Worm (Caenorhabditis elegans): ENCODE data around the gene Y56A3A.31.

Gene Y56A3A.31

ce11 chrIII:11974414-11974813, at the start of gene Y56A3A.31:
Y56A3A.31 (plus strand) TSS chrIII:11974477.
- TF ChIP-seq unc-62 (GFP tag; optimal IDR thresholded peaks at IDR 0.05): no peak

- TF ChIP-seq unc-62 (GFP tag; optimal IDR thresholded peaks at IDR 0.05): no peak
Measured at ce11 chrIII:11930899-11931298, 43.4 kb upstream of the Y56A3A.31 start.

- TF ChIP-seq unc-62 (GFP tag; optimal IDR thresholded peaks at IDR 0.05): no peak
Measured at ce11 chrIII:11931960-11932359, 42.3 kb upstream of the Y56A3A.31 start.

ce11 chrIII:11933539-11933938, 40.7 kb upstream of the Y56A3A.31 start, which contains the start of gene dolk-1:
dolk-1 (minus strand) TSS chrIII:11933639.
- no peak for TF ChIP-seq unc-62 (GFP tag; optimal IDR thresholded peaks at IDR 0.05)

- no peak for TF ChIP-seq unc-62 (GFP tag; optimal IDR thresholded peaks at IDR 0.05)
Measured at ce11 chrIII:11935032-11935947, 39.0 kb upstream of the Y56A3A.31 start.

- TF ChIP-seq unc-62 (GFP tag; optimal IDR thresholded peaks at IDR 0.05): no peak
Measured at ce11 chrIII:11935948-11936280, 38.4 kb upstream of the Y56A3A.31 start.

- TF ChIP-seq unc-62 (GFP tag; optimal IDR thresholded peaks at IDR 0.05): no peak
Measured at ce11 chrIII:11936668-11937276, 37.5 kb upstream of the Y56A3A.31 start.

ce11 chrIII:11937911-11938310, 36.4 kb upstream of the Y56A3A.31 start:
- no peak for TF ChIP-seq unc-62 (GFP tag; optimal IDR thresholded peaks at IDR 0.05)

ce11 chrIII:11938525-11938924, 35.8 kb upstream of the Y56A3A.31 start:
- TF ChIP-seq unc-62 (GFP tag; optimal IDR thresholded peaks at IDR 0.05): no peak

- TF ChIP-seq unc-62 (GFP tag; optimal IDR thresholded peaks at IDR 0.05): no peak
Measured at ce11 chrIII:11942664-11943063, 31.6 kb upstream of the Y56A3A.31 start.

- no peak for TF ChIP-seq unc-62 (GFP tag; optimal IDR thresholded peaks at IDR 0.05)
Measured at ce11 chrIII:11946062-11946749, 28.1 kb upstream of the Y56A3A.31 start.

ce11 chrIII:11946973-11947372, 27.3 kb upstream of the Y56A3A.31 start, which contains the start of gene Y56A3A.7:
Y56A3A.7 (minus strand) TSS chrIII:11947019.
- TF ChIP-seq unc-62 (GFP tag; optimal IDR thresholded peaks at IDR 0.05): no peak

- no peak for TF ChIP-seq unc-62 (GFP tag; optimal IDR thresholded peaks at IDR 0.05)
Measured at ce11 chrIII:11947527-11947926, 26.8 kb upstream of the Y56A3A.31 start.

ce11 chrIII:11948437-11948836, 25.8 kb upstream of the Y56A3A.31 start:
- TF ChIP-seq unc-62 (GFP tag; optimal IDR thresholded peaks at IDR 0.05): no peak

ce11 chrIII:11949276-11949879, 24.9 kb upstream of the Y56A3A.31 start:
- TF ChIP-seq unc-62 (GFP tag; optimal IDR thresholded peaks at IDR 0.05): no peak

ce11 chrIII:11951111-11951510, 23.2 kb upstream of the Y56A3A.31 start:
- no peak for TF ChIP-seq unc-62 (GFP tag; optimal IDR thresholded peaks at IDR 0.05)

All from whole organism, dauer.